Fruit fly (Drosophila melanogaster) whole organism, embryonic: ENCODE results near the gene Ugt49B2.

ENCODE experiments used
- B-H2 ChIP-seq: fragments of 200-800 bp; sonication (Bioruptor generic); optimal IDR thresholded peaks from 2 replicates; lab custom pipeline; 2018; ENCODE audit warnings: missing biosample characterization, mild to moderate bottlenecking, missing genetic modification characterization
- BtbVII ChIP-seq: fragments of 200-800 bp; sonication (Bioruptor generic); optimal IDR thresholded peaks from 3 replicates; lab custom pipeline; 2017; ENCODE audit warnings: missing biosample characterization, mild to moderate bottlenecking, missing genetic modification characterization
- CG1024 ChIP-seq: fragments of 200-800 bp; sonication (Bioruptor generic); IDR thresholded peaks from 2 replicates; pipeline ENCODE4 v1.3.6; 2022; ENCODE audit warnings: missing biosample characterization, missing genetic modification characterization
- CG10267 ChIP-seq: fragments of 200-800 bp; sonication (Bioruptor generic); optimal IDR thresholded peaks from 2 replicates; lab custom pipeline; 2018; ENCODE audit warnings: missing biosample characterization, mild to moderate bottlenecking, missing genetic modification characterization, moderate library complexity
- CG10321 ChIP-seq: fragments of 200-800 bp; sonication (Bioruptor generic); IDR thresholded peaks from 2 replicates; pipeline ENCODE4 v1.3.6; 2022; ENCODE audit warnings: missing biosample characterization, missing genetic modification characterization
- CG11695 ChIP-seq: fragments of 200-800 bp; sonication (Bioruptor generic); IDR thresholded peaks from 3 replicates; pipeline ENCODE4 v1.3.6; 2022; ENCODE audit warnings: missing biosample characterization, missing genetic modification characterization
- CG12104 ChIP-seq: fragments of 200-800 bp; sonication (Bioruptor generic); optimal IDR thresholded peaks from 3 replicates; lab custom pipeline; 2016; ENCODE audit warnings: missing biosample characterization, missing genetic modification characterization
- CG12155 ChIP-seq: fragments of 200-800 bp; sonication (Bioruptor generic); optimal IDR thresholded peaks from 3 replicates; lab custom pipeline; 2016; ENCODE audit warnings: missing biosample characterization, missing genetic modification characterization
- CG12659 ChIP-seq: fragments of 200-800 bp; sonication (Bioruptor generic); optimal IDR thresholded peaks from 3 replicates; lab custom pipeline; 2017; ENCODE audit warnings: mild to moderate bottlenecking, missing biosample characterization, missing genetic modification reagents, missing genetic modification characterization
- CG13894 ChIP-seq: fragments of 200-800 bp; sonication (Bioruptor generic); optimal IDR thresholded peaks from 3 replicates; lab custom pipeline; 2018; ENCODE audit warnings: missing biosample characterization, mild to moderate bottlenecking, missing genetic modification characterization, moderate library complexity
- CG14860 ChIP-seq: fragments of 200-800 bp; sonication (Bioruptor generic); IDR thresholded peaks from 3 replicates; pipeline ENCODE4 v1.3.6; 2022; ENCODE audit warnings: missing biosample characterization, missing genetic modification characterization; ENCODE audit not compliant: partially characterized antibody
- CG17328 ChIP-seq: fragments of 200-800 bp; sonication (Bioruptor generic); IDR thresholded peaks from 2 replicates; pipeline ENCODE4 v1.3.6; 2022; ENCODE audit warnings: missing biosample characterization, missing genetic modification characterization
- CG17829 ChIP-seq: fragments of 200-800 bp; optimal IDR thresholded peaks from 2 replicates; lab custom pipeline; 2019; ENCODE audit warnings: missing biosample characterization, mild to moderate bottlenecking, missing genetic modification characterization, moderate library complexity
- CG18619 ChIP-seq: fragments of 200-800 bp; sonication (Bioruptor generic); optimal IDR thresholded peaks from 3 replicates; lab custom pipeline; 2017; ENCODE audit warnings: missing biosample characterization, mild to moderate bottlenecking, missing genetic modification characterization
- CG3847 ChIP-seq: fragments of 200-800 bp; sonication (Bioruptor generic); IDR thresholded peaks from 2 replicates; pipeline ENCODE4 v1.3.6; 2022; ENCODE audit warnings: missing biosample characterization, missing genetic modification characterization
- CG3995 ChIP-seq: fragments of 200-800 bp; sonication (Bioruptor generic); optimal IDR thresholded peaks from 3 replicates; lab custom pipeline; 2016; ENCODE audit warnings: missing biosample characterization, missing genetic modification characterization
- CG5953 ChIP-seq: fragments of 200-800 bp; sonication (Bioruptor generic); IDR thresholded peaks from 2 replicates; pipeline ENCODE4 v1.3.6; 2022; ENCODE audit warnings: missing biosample characterization, missing genetic modification characterization
- CG6689 ChIP-seq: fragments of 200-800 bp; sonication (Bioruptor generic); IDR thresholded peaks from 2 replicates; pipeline ENCODE4 v1.3.6; 2022; ENCODE audit warnings: missing biosample characterization, missing genetic modification characterization
- CG7372 ChIP-seq: fragments of 200-800 bp; sonication (Bioruptor generic); IDR thresholded peaks from 2 replicates; pipeline ENCODE4 v1.3.6; 2022; ENCODE audit warnings: missing biosample characterization, missing genetic modification characterization
- CG7963 ChIP-seq: fragments of 200-800 bp; sonication (Bioruptor generic); IDR thresholded peaks from 3 replicates; pipeline ENCODE4 v1.3.6; 2022; ENCODE audit warnings: missing biosample characterization, missing genetic modification characterization; ENCODE audit not compliant: partially characterized antibody
- CG8281 ChIP-seq: fragments of 200-800 bp; sonication (Bioruptor generic); optimal IDR thresholded peaks from 2 replicates; lab custom pipeline; 2018; ENCODE audit warnings: missing biosample characterization, mild to moderate bottlenecking, missing genetic modification characterization, moderate library complexity
- CG8359 ChIP-seq: fragments of 200-800 bp; sonication (Bioruptor generic); optimal IDR thresholded peaks from 2 replicates; lab custom pipeline; 2017; ENCODE audit warnings: missing biosample characterization, mild to moderate bottlenecking, missing genetic modification characterization, borderline replicate concordance
- Dek ChIP-seq: fragments of 200-800 bp; sonication (Bioruptor generic); optimal IDR thresholded peaks from 3 replicates; lab custom pipeline; 2019; ENCODE audit warnings: missing biosample characterization, mild to moderate bottlenecking, missing genetic modification characterization, moderate library complexity
- Ets65A ChIP-seq: fragments of 200-800 bp; sonication (Bioruptor generic); peaks from one replicate; lab custom pipeline; 2016; ENCODE audit warnings: missing biosample characterization, missing genetic modification characterization
- Hey ChIP-seq: fragments of 200-800 bp; sonication (Bioruptor generic); optimal IDR thresholded peaks from 3 replicates; lab custom pipeline; 2018; ENCODE audit warnings: missing biosample characterization, mild to moderate bottlenecking, missing genetic modification characterization
- HmgD ChIP-seq: fragments of 200-800 bp; sonication (Bioruptor generic); optimal IDR thresholded peaks from 3 replicates; lab custom pipeline; 2016; ENCODE audit warnings: missing biosample characterization, missing genetic modification characterization
- Lhr ChIP-seq: fragments of 200-800 bp; sonication (Bioruptor generic); optimal IDR thresholded peaks from 3 replicates; lab custom pipeline; 2017; ENCODE audit warnings: mild to moderate bottlenecking, missing biosample characterization, missing genetic modification reagents, missing genetic modification characterization
- NK7.1 ChIP-seq: fragments of 200-800 bp; sonication (Bioruptor generic); optimal IDR thresholded peaks from 3 replicates; lab custom pipeline; 2016; ENCODE audit warnings: missing biosample characterization, missing genetic modification characterization
- Nf-YC ChIP-seq: fragments of 200-800 bp; optimal IDR thresholded peaks from 3 replicates; lab custom pipeline; 2019; ENCODE audit warnings: missing biosample characterization, mild to moderate bottlenecking, missing genetic modification characterization, moderate library complexity
- Poxn ChIP-seq: fragments of 200-800 bp; sonication (Bioruptor generic); IDR thresholded peaks from 2 replicates; pipeline ENCODE4 v1.3.6; 2022; ENCODE audit warnings: missing biosample characterization, missing genetic modification characterization
- Side ChIP-seq: fragments of 200-800 bp; sonication (Bioruptor generic); optimal IDR thresholded peaks from 2 replicates; lab custom pipeline; 2016; ENCODE audit warnings: missing biosample characterization, missing genetic modification characterization
- br ChIP-seq: fragments of >200 bp; optimal IDR thresholded peaks from 2 replicates; lab custom pipeline; 2017
- cg ChIP-seq: fragments of 200-800 bp; sonication (Bioruptor generic); optimal IDR thresholded peaks from 3 replicates; lab custom pipeline; 2019; ENCODE audit warnings: missing biosample characterization, mild to moderate bottlenecking, missing genetic modification characterization, moderate library complexity
- chm ChIP-seq: fragments of 200-800 bp; sonication (Bioruptor generic); IDR thresholded peaks from 2 replicates; pipeline ENCODE4 v1.3.6; 2022; ENCODE audit warnings: missing biosample characterization, missing genetic modification characterization
- chn ChIP-seq: fragments of 200-800 bp; sonication (Bioruptor generic); optimal IDR thresholded peaks from 2 replicates; lab custom pipeline; 2016; ENCODE audit warnings: missing biosample characterization, missing genetic modification characterization
- en ChIP-seq: fragments of 200-800 bp; sonication (Bioruptor generic); optimal IDR thresholded peaks from 2 replicates; lab custom pipeline; 2016; ENCODE audit warnings: missing biosample characterization, missing genetic modification characterization
- eve ChIP-seq, 2 experiments: fragments of >200 bp; optimal IDR thresholded peaks; 2 replicates each; lab custom pipeline; 2017; ENCODE audit warnings: missing biosample characterization in 2 of 2, missing genetic modification characterization in 2 of 2
- gsb ChIP-seq: fragments of 200-800 bp; sonication (Bioruptor generic); IDR thresholded peaks from 2 replicates; pipeline ENCODE4 v1.3.6; 2022; ENCODE audit warnings: missing biosample characterization, missing genetic modification characterization
- h ChIP-seq: fragments of >200 bp; optimal IDR thresholded peaks from 2 replicates; lab custom pipeline; 2017
- hkb ChIP-seq, 2 experiments: fragments of 200-800 bp in 1 of 2; fragments of >200 bp in 1 of 2; sonication (Bioruptor generic) in 1 of 2; IDR thresholded peaks in 1 of 2; optimal IDR thresholded peaks in 1 of 2; 2 replicates each; pipeline versions ENCODE4 v1.3.6 to Lab custom; 2017 to 2022; ENCODE audit warnings: missing biosample characterization in 1 of 2, missing genetic modification characterization in 1 of 2
- luna ChIP-seq: fragments of 200-800 bp; sonication (Bioruptor generic); optimal IDR thresholded peaks from 2 replicates; lab custom pipeline; 2016; ENCODE audit warnings: missing biosample characterization, missing genetic modification characterization
- onecut ChIP-seq: fragments of 200-800 bp; sonication (Bioruptor generic); IDR thresholded peaks from 2 replicates; pipeline ENCODE4 v1.3.6; 2022; ENCODE audit warnings: missing biosample characterization, missing genetic modification characterization
- peb ChIP-seq: fragments of 200-800 bp; sonication (Bioruptor generic); IDR thresholded peaks from 2 replicates; pipeline ENCODE4 v1.3.6; 2022; ENCODE audit warnings: missing biosample characterization, missing genetic modification characterization
- ro ChIP-seq: fragments of 200-800 bp; sonication (Bioruptor generic); IDR thresholded peaks from 2 replicates; pipeline ENCODE4 v1.3.6; 2022; ENCODE audit warnings: missing biosample characterization, missing genetic modification characterization
- salm ChIP-seq: fragments of 200-800 bp; sonication (Bioruptor generic); optimal IDR thresholded peaks from 2 replicates; lab custom pipeline; 2018; ENCODE audit warnings: missing biosample characterization, mild to moderate bottlenecking, missing genetic modification characterization
- sc ChIP-seq, 3 experiments: fragments of >200 bp in 2 of 3; fragments of 200-800 bp in 1 of 3; sonication (Bioruptor generic) in 1 of 3; optimal IDR thresholded peaks; 2 replicates in 2 of 3; 3 replicates in 1 of 3; lab custom pipeline; 2017; ENCODE audit warnings: mild to moderate bottlenecking in 1 of 3, missing biosample characterization in 1 of 3, missing genetic modification characterization in 1 of 3, missing genetic modification reagents in 1 of 3
- seq ChIP-seq: fragments of 200-800 bp; sonication (Bioruptor generic); IDR thresholded peaks from 2 replicates; pipeline ENCODE4 v1.3.6; 2022; ENCODE audit warnings: missing biosample characterization, missing genetic modification characterization
- slbo ChIP-seq: fragments of 200-800 bp; sonication (Bioruptor generic); IDR thresholded peaks from 2 replicates; pipeline ENCODE4 v1.3.6; 2022; ENCODE audit warnings: missing biosample characterization, missing genetic modification characterization
- tx ChIP-seq: fragments of 200-800 bp; sonication (Bioruptor generic); optimal IDR thresholded peaks from 2 replicates; lab custom pipeline; 2016; ENCODE audit warnings: missing biosample characterization, missing genetic modification characterization

Ugt49B2 gene

DNA sequence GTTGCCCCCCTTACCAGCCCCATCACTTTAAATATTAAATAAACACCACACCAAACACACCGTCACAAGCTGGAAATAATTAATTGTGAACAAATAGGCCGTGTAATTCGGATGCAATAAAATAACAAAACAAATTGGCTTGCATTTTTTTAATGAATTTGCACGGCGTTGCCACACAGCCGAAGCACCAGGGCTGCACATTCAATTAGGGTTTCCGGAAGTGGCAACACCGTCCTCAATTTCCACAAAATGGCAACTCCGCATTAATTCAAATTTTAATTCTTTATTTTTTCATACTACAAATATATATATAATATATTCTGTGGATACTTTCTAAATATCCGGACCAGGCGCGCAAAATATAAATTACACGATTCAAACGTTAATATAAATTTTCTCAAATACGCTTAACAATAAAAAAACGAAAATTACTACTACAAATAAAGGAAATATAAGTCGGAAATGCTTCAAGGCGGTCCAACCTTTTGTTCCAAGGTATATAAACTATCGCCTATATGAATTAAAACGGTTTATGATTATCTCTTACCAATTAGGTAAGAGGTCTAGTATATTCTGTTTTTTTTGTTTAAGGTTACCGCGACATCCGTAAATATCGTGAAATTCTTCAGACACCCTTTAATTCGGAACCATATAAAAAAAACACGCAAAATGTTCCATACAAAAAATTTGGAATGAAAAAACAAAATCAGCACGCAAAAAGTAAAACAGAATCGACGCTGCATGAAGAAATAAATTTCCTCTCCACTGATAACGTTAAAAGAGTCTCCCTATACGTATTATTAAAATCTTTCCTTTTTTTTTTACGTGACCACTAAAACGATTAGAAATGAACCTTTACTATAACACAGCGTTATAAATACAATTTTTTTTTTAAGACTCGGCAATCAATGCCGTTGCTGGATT, 25.9 kb downstream of the Ugt49B2 start (continued):
- TF ChIP-seq br (no peak), Ets65A (GFP tag; lab: Kevin White, UChicago) (peak; percentile 95), CG12155 (GFP tag; lab: Kevin White, UChicago) (no peak), tx (GFP tag; lab: Kevin White, UChicago) (no peak), luna (no peak), Poxn (no peak), CG13894 (tag; lab: Kevin White, UChicago) (no peak), peb (GFP tag; lab: Robert Waterston, UW) (no peak), CG14860 (no peak), h (lab: Kevin White, UChicago) (no peak), sc (optimal IDR thresholded peaks at IDR 0.05; lab: Kevin White, UChicago) (no peak), sc (GFP tag; optimal IDR thresholded peaks at IDR 0.05; lab: Kevin White, UChicago) (no peak), gsb (GFP tag; lab: Robert Waterston, UW) (no peak), HmgD (GFP tag; lab: Kevin White, UChicago) (no peak), CG8281 (tag; lab: Kevin White, UChicago) (no peak), Lhr (peak; percentile 37), CG18619 (peak; percentile 43), seq (GFP tag; lab: Robert Waterston, UW) (no peak), CG17829 (tag; lab: Kevin White, UChicago) (peak; percentile 58), CG10321 (GFP tag; lab: Robert Waterston, UW) (no peak), Dek (tag; lab: Kevin White, UChicago) (no peak), slbo (GFP tag; lab: Robert Waterston, UW) (peak; percentile 46; the same call in 1 of the 2 replicates), CG1024 (GFP tag; lab: Robert Waterston, UW) (no peak), CG7372 (GFP tag; lab: Robert Waterston, UW) (no peak), CG7963 (no peak), Hey (tag; lab: Kevin White, UChicago) (peak; percentile 41), cg (no peak), NK7.1 (GFP tag; lab: Kevin White, UChicago) (no peak), CG3995 (GFP tag; lab: Kevin White, UChicago) (no peak), Side (GFP tag; lab: Kevin White, UChicago) (no peak), en (no peak), CG17328 (GFP tag; lab: Robert Waterston, UW) (0 out of 2 replicates have a peak, but pooled peaks have one; percentile 18), CG3847 (GFP tag; lab: Robert Waterston, UW) (peak; percentile 83), CG12659 (GFP tag; lab: Kevin White, UChicago) (peak; percentile 73), BtbVII (GFP tag; lab: Kevin White, UChicago) (no peak), hkb (optimal IDR thresholded peaks at IDR 0.05; lab: Kevin White, UChicago) (no peak), hkb (GFP tag; IDR thresholded peaks at IDR 0.05; lab: Robert Waterston, UW) (no peak), chn (GFP tag; lab: Kevin White, UChicago) (no peak), CG5953 (GFP tag; lab: Robert Waterston, UW) (no peak), CG11695 (peak; percentile 9; the same call in 1 of the 3 replicates), salm (no peak), chm (GFP tag; lab: Robert Waterston, UW) (no peak), onecut (GFP tag; lab: Robert Waterston, UW) (peak; percentile 66; the same call in 1 of the 2 replicates), CG8359 (GFP tag; lab: Kevin White, UChicago) (no peak), Nf-YC (tag; lab: Kevin White, UChicago) (peak; percentile 40), ro (GFP tag; lab: Robert Waterston, UW) (no peak), CG12104 (GFP tag; lab: Kevin White, UChicago) (no peak), B-H2 (GFP tag; lab: Kevin White, UChicago) (peak; percentile 79), CG10267 (tag; lab: Kevin White, UChicago) (peak; percentile 48), eve (GFP tag; optimal IDR thresholded peaks at IDR 0.05; lab: Kevin White, UChicago) (no peak), CG6689 (no peak)
